Fruit fly (Drosophila melanogaster): ENCODE measurements around the gene t-Grip91.

t-Grip91 gene

DNA sequence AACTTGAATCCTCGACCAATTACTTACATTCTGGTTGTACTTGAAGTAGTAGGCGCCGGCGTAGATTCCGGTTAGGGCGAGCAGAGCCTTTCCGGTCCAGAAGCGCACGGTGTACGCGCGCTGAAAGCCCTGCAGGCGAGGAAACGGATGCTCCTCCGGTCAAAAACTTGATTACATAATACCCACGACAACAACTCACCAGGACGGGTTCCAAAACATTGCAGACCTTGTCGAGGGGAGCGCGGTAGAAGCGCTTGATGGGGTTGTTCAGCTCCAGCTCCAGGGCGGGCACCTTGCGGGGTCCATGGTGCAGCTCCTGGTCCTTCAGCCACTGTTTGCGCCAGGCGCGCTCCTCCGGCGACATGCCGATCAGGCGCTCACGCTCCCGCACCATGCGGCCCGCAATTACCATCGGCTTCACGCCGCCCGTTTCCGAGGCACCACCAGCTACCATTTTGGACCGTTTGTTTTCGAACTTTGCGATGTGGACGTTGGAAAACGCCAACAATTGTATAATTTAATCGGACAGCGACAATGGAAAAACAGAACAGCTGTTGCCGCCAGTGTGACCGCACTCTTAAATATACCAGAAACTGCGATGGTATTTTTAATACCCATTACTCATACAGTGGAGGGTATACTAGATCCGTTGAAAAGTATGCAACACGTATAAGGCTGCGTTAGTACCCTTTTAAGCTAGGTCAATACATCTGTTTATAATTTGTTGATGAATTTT is 33.2 kb upstream of the t-Grip91 start, which contains the start of gene ND-B17 (continued):
- no peak for TF ChIP-seq CG4707 (GFP tag; optimal IDR thresholded peaks at IDR 0.05)
- no peak for TF ChIP-seq CG1792 (GFP tag; optimal IDR thresholded peaks at IDR 0.05)
- TF ChIP-seq lab (GFP tag; optimal IDR thresholded peaks at IDR 0.05): no peak
- peak; percentile 18 for TF ChIP-seq Dp (GFP tag; optimal IDR thresholded peaks at IDR 0.05)
- TF ChIP-seq CG31224 (GFP tag; IDR thresholded peaks at IDR 0.05): no peak
- TF ChIP-seq CG18011 (GFP tag; optimal IDR thresholded peaks at IDR 0.05): no peak
- TF ChIP-seq CG34224 (GFP tag; IDR thresholded peaks at IDR 0.05; ENCODE audit: partially characterized antibody): no peak
- TF ChIP-seq croc (GFP tag; conservative IDR thresholded peaks at IDR 0.05): no peak
- 0 out of 2 replicates have a peak, but pooled peaks have one; percentile 8 for TF ChIP-seq CG17612 (GFP tag; IDR thresholded peaks at IDR 0.05)
- TF ChIP-seq ATbp (GFP tag; optimal IDR thresholded peaks at IDR 0.05): no peak
- TF ChIP-seq D (optimal IDR thresholded peaks at IDR 0.05): no peak
- no peak for TF ChIP-seq D (GFP tag; optimal IDR thresholded peaks at IDR 0.05)
- TF ChIP-seq Hr39 (optimal IDR thresholded peaks at IDR 0.05): no peak
- TF ChIP-seq Doc3 (GFP tag; IDR thresholded peaks at IDR 0.05; ENCODE audit: partially characterized antibody): no peak
- peak; percentile 75 to 96 for TF ChIP-seq crp (GFP tag; optimal IDR thresholded peaks at IDR 0.05)
- no peak for TF ChIP-seq CG3065 (GFP tag; optimal IDR thresholded peaks at IDR 0.05)
- no peak for TF ChIP-seq CG6654 (GFP tag; optimal IDR thresholded peaks at IDR 0.05)
- peak; percentile 62 for TF ChIP-seq lmd (GFP tag; IDR thresholded peaks at IDR 0.05)
- TF ChIP-seq hkb (optimal IDR thresholded peaks at IDR 0.05): peak; percentile 29
- TF ChIP-seq hkb (GFP tag; IDR thresholded peaks at IDR 0.05): peak; percentile 63; the same call in 1 of the 2 replicates
- no peak for TF ChIP-seq emc (GFP tag; optimal IDR thresholded peaks at IDR 0.05)
- no peak for TF ChIP-seq CG12744 (GFP tag; optimal IDR thresholded peaks at IDR 0.05)
- TF ChIP-seq HLH3B (GFP tag; IDR thresholded peaks at IDR 0.05): peak; percentile 33; the same call in 1 of the 2 replicates
- peak in 1 of 2 experiments; percentile 37 for TF ChIP-seq Hr51 (GFP tag; optimal IDR thresholded peaks at IDR 0.05)
- peak; percentile 17 for TF ChIP-seq phol (tag; optimal IDR thresholded peaks at IDR 0.05)
- TF ChIP-seq CG12236 (GFP tag; optimal IDR thresholded peaks at IDR 0.05): no peak
- TF ChIP-seq pnt (GFP tag; optimal IDR thresholded peaks at IDR 0.05): no peak
- TF ChIP-seq cas (GFP tag; IDR thresholded peaks at IDR 0.05): 0 out of 2 replicates have a peak, but pooled peaks have one; percentile 41
- TF ChIP-seq CG6689 (GFP tag; IDR thresholded peaks at IDR 0.05): no peak
- peak; percentile 64 for TF ChIP-seq CG2116 (GFP tag; optimal IDR thresholded peaks at IDR 0.05)
- TF ChIP-seq Camta (GFP tag; optimal IDR thresholded peaks at IDR 0.05): peak; percentile 48
- TF ChIP-seq Mad (GFP tag; optimal IDR thresholded peaks at IDR 0.05): peak; percentile 62
- TF ChIP-seq org-1 (GFP tag; optimal IDR thresholded peaks at IDR 0.05): no peak
- TF ChIP-seq CG1529 (GFP tag; optimal IDR thresholded peaks at IDR 0.05): no peak
- TF ChIP-seq cato (GFP tag; optimal IDR thresholded peaks at IDR 0.05; ENCODE audit: borderline replicate concordance): no peak
- no peak for TF ChIP-seq kah (GFP tag; optimal IDR thresholded peaks at IDR 0.05)
- no peak for TF ChIP-seq gcm (GFP tag; optimal IDR thresholded peaks at IDR 0.05)
- TF ChIP-seq nerfin-1 (tag; optimal IDR thresholded peaks at IDR 0.05): no peak
- TF ChIP-seq Fer3 (tag; optimal IDR thresholded peaks at IDR 0.05): no peak
- TF ChIP-seq cad (GFP tag; optimal IDR thresholded peaks at IDR 0.05): no peak
- no peak for TF ChIP-seq CG42726 (GFP tag; IDR thresholded peaks at IDR 0.05; ENCODE audit: partially characterized antibody)
- peak; percentile 66 for TF ChIP-seq CG30403 (GFP tag; optimal IDR thresholded peaks at IDR 0.05)
- TF ChIP-seq sima (GFP tag; optimal IDR thresholded peaks at IDR 0.05): no peak
- no peak for TF ChIP-seq wor (GFP tag; IDR thresholded peaks at IDR 0.05)
- TF ChIP-seq CG6272 (GFP tag; IDR thresholded peaks at IDR 0.05): no peak
- peak; percentile 57 for TF ChIP-seq zfh2 (GFP tag; optimal IDR thresholded peaks at IDR 0.05)
- TF ChIP-seq Xrp1 (GFP tag; IDR thresholded peaks at IDR 0.05): peak; percentile 65
- TF ChIP-seq CG17829 (tag; optimal IDR thresholded peaks at IDR 0.05): peak; percentile 1
- TF ChIP-seq HmgZ (tag; optimal IDR thresholded peaks at IDR 0.05): peak; percentile 73
- TF ChIP-seq fd96Cb (tag; optimal IDR thresholded peaks at IDR 0.05): no peak
